Worm (Caenorhabditis elegans) whole organism, L4 larva: Measurements from ENCODE around the gene nhr-70.
A peak's percentile ranks its signal among the peaks of the same experiment; 100 is the strongest.

ENCODE experiments used
- D1046.2 ChIP-seq: fragments of 200-800 bp; sonication (Bioruptor generic); IDR thresholded peaks from 2 replicates; pipeline ENCODE4 v1.3.6; 2022; ENCODE audit warnings: missing genetic modification characterization, missing compliant biosample characterization
- F49E8.2 ChIP-seq: sonication (generic microtip); optimal IDR thresholded peaks from 2 replicates; lab custom pipeline; 2016; ENCODE audit warnings: missing compliant biosample characterization, mild to moderate bottlenecking, missing genetic modification characterization, borderline replicate concordance
- R02D3.7 ChIP-seq: fragments of 150-350 bp; sonication (generic microtip); optimal IDR thresholded peaks from 3 replicates; lab custom pipeline; 2014; ENCODE audit warnings: missing biosample characterization, missing genetic modification characterization
- ZK337.2 ChIP-seq: fragments of 200-800 bp; sonication (Bioruptor generic); IDR thresholded peaks from 2 replicates; pipeline ENCODE4 v1.3.6; 2022; ENCODE audit warnings: missing genetic modification reagents, missing genetic modification characterization, missing compliant biosample characterization
- aha-1 ChIP-seq: fragments of 150-350 bp; peaks from one replicate; lab custom pipeline; 2014; ENCODE audit warnings: missing biosample characterization, missing genetic modification characterization
- aly-2 ChIP-seq: sonication (generic microtip); optimal IDR thresholded peaks from 2 replicates; lab custom pipeline; 2018; ENCODE audit warnings: missing biosample characterization, missing genetic modification characterization
- ceh-28 ChIP-seq: fragments of 150-350 bp; optimal IDR thresholded peaks from 2 replicates; lab custom pipeline; 2014; ENCODE audit warnings: missing biosample characterization, missing genetic modification reagents, missing genetic modification characterization
- ceh-32 ChIP-seq: sonication (generic microtip); optimal IDR thresholded peaks from 2 replicates; lab custom pipeline; 2016; ENCODE audit warnings: mild to moderate bottlenecking, missing genetic modification characterization, missing compliant biosample characterization; ENCODE audit not compliant: poor library complexity
- ceh-82 ChIP-seq: sonication (generic microtip); optimal IDR thresholded peaks from 2 replicates; lab custom pipeline; 2017; ENCODE audit warnings: missing biosample characterization, missing genetic modification characterization
- dmd-6 ChIP-seq: fragments of 200-800 bp; sonication (Bioruptor generic); IDR thresholded peaks from 2 replicates; pipeline ENCODE4 v1.3.6; 2022; ENCODE audit warnings: missing genetic modification reagents, missing genetic modification characterization, missing compliant biosample characterization
- egl-43 ChIP-seq: fragments of 200-800 bp; sonication (Bioruptor generic); IDR thresholded peaks from 2 replicates; pipeline ENCODE4 v1.3.6; 2022; ENCODE audit warnings: missing genetic modification reagents, missing genetic modification characterization, missing compliant biosample characterization
- gei-8 ChIP-seq: fragments of 200-800 bp; sonication (Bioruptor generic); optimal IDR thresholded peaks from 2 replicates; lab custom pipeline; 2018; ENCODE audit warnings: mild to moderate bottlenecking, missing genetic modification characterization, missing compliant biosample characterization
- hlh-11 ChIP-seq: fragments of 200-800 bp; sonication (Bioruptor generic); optimal IDR thresholded peaks from 2 replicates; lab custom pipeline; 2018; ENCODE audit warnings: mild to moderate bottlenecking, missing genetic modification characterization, missing compliant biosample characterization
- hlh-30 ChIP-seq: sonication (generic microtip); optimal IDR thresholded peaks from 2 replicates; lab custom pipeline; 2017; ENCODE audit warnings: antibody characterized with exemption, mild to moderate bottlenecking, missing genetic modification characterization, missing compliant biosample characterization; ENCODE audit not compliant: insufficient read depth
- lin-1 ChIP-seq: fragments of 200-800 bp; sonication (Bioruptor generic); IDR thresholded peaks from 2 replicates; pipeline ENCODE4 v1.3.6; 2022; ENCODE audit warnings: missing genetic modification reagents, missing genetic modification characterization, missing compliant biosample characterization
- lin-13 ChIP-seq: fragments of 150-350 bp; optimal IDR thresholded peaks from 2 replicates; lab custom pipeline; 2014; ENCODE audit warnings: missing biosample characterization, missing genetic modification reagents, missing genetic modification characterization
- lin-15B ChIP-seq: fragments of 150-350 bp; sonication (generic microtip); optimal IDR thresholded peaks from 3 replicates; lab custom pipeline; 2014; ENCODE audit warnings: missing biosample characterization, missing genetic modification characterization
- lin-29 ChIP-seq: fragments of 200-800 bp; sonication (Bioruptor generic); IDR thresholded peaks from 2 replicates; pipeline ENCODE4 v1.3.6; 2022; ENCODE audit warnings: missing genetic modification reagents, missing genetic modification characterization, missing compliant biosample characterization
- lin-39 ChIP-seq: fragments of 150-350 bp; optimal IDR thresholded peaks from 2 replicates; lab custom pipeline; 2014; ENCODE audit warnings: missing biosample characterization, missing genetic modification reagents, missing genetic modification characterization
- lir-3 ChIP-seq: sonication (generic microtip); optimal IDR thresholded peaks from 2 replicates; lab custom pipeline; 2016; ENCODE audit warnings: mild to moderate bottlenecking, missing genetic modification characterization, missing compliant biosample characterization
- mdl-1 ChIP-seq, 2 experiments: fragments of 150-350 bp in 1 of 2; sonication (generic microtip) in 1 of 2; optimal IDR thresholded peaks; 2 replicates each; lab custom pipeline; 2014 to 2017; ENCODE audit warnings: missing biosample characterization in 2 of 2, missing genetic modification characterization in 2 of 2
- mdt-29 ChIP-seq: fragments of 200-800 bp; sonication (Bioruptor generic); IDR thresholded peaks from 2 replicates; pipeline ENCODE4 v1.3.6; 2022; ENCODE audit warnings: missing genetic modification reagents, missing genetic modification characterization, missing compliant biosample characterization
- mep-1 ChIP-seq: fragments of 150-350 bp; sonication (generic microtip); optimal IDR thresholded peaks from 3 replicates; lab custom pipeline; 2014; ENCODE audit warnings: missing biosample characterization, missing genetic modification characterization
- mes-2 ChIP-seq: sonication (generic microtip); optimal IDR thresholded peaks from 2 replicates; lab custom pipeline; 2016; ENCODE audit warnings: missing genotype, mild to moderate bottlenecking, missing genetic modification characterization, missing compliant biosample characterization; ENCODE audit not compliant: poor library complexity, severe bottlenecking
- mxl-3 ChIP-seq: fragments of 200-800 bp; sonication (Bioruptor generic); optimal IDR thresholded peaks from 2 replicates; lab custom pipeline; 2018; ENCODE audit warnings: mild to moderate bottlenecking, missing genetic modification characterization, missing compliant biosample characterization
- nhr-10 ChIP-seq: fragments of 150-350 bp; optimal IDR thresholded peaks from 2 replicates; lab custom pipeline; 2014; ENCODE audit warnings: missing biosample characterization, missing genetic modification characterization
- nhr-11 ChIP-seq: fragments of 150-350 bp; optimal IDR thresholded peaks from 2 replicates; lab custom pipeline; 2014; ENCODE audit warnings: missing biosample characterization, missing genetic modification characterization
- nhr-237 ChIP-seq: sonication (generic microtip); optimal IDR thresholded peaks from 2 replicates; lab custom pipeline; 2017; ENCODE audit warnings: missing biosample characterization, missing genetic modification characterization
- nhr-25 ChIP-seq: sonication (generic microtip); optimal IDR thresholded peaks from 2 replicates; lab custom pipeline; 2017; ENCODE audit warnings: missing genetic modification characterization, mild to moderate bottlenecking, missing compliant biosample characterization, antibody characterized with exemption, moderate library complexity, borderline replicate concordance; ENCODE audit not compliant: insufficient read depth
- nhr-28 ChIP-seq: fragments of 150-350 bp; optimal IDR thresholded peaks from 2 replicates; lab custom pipeline; 2014; ENCODE audit warnings: missing biosample characterization, missing genetic modification characterization
- nhr-42 ChIP-seq: fragments of 200-800 bp; sonication (Bioruptor generic); IDR thresholded peaks from 2 replicates; pipeline ENCODE4 v1.3.6; 2022; ENCODE audit warnings: missing genetic modification characterization, missing compliant biosample characterization
- snpc-1.2 ChIP-seq: fragments of 200-800 bp; sonication (Bioruptor generic); IDR thresholded peaks from 2 replicates; pipeline ENCODE4 v1.3.6; 2022; ENCODE audit warnings: missing genetic modification reagents, missing genetic modification characterization, missing compliant biosample characterization
- snpc-4 ChIP-seq: fragments of 150-350 bp; optimal IDR thresholded peaks from 2 replicates; lab custom pipeline; 2014; ENCODE audit warnings: missing biosample characterization, missing genetic modification characterization
- spr-3 ChIP-seq: fragments of 200-800 bp; sonication (Bioruptor generic); optimal IDR thresholded peaks from 2 replicates; lab custom pipeline; 2018; ENCODE audit warnings: mild to moderate bottlenecking, missing genetic modification characterization, missing compliant biosample characterization
- unc-130 ChIP-seq: sonication (generic microtip); optimal IDR thresholded peaks from 2 replicates; lab custom pipeline; 2016; ENCODE audit warnings: missing genetic modification reagents, missing genetic modification characterization, missing compliant biosample characterization
- unc-39 ChIP-seq: sonication (generic microtip); optimal IDR thresholded peaks from 2 replicates; lab custom pipeline; 2017; ENCODE audit warnings: missing biosample characterization, missing genetic modification characterization
- unc-62 ChIP-seq, 3 experiments: fragments of 150-350 bp in 1 of 3; sonication (generic microtip); optimal IDR thresholded peaks in 2 of 3; peaks in 1 of 3; 1 replicate in 1 of 3; 2 replicates in 2 of 3; lab custom pipeline; 2014 to 2017; ENCODE audit warnings: missing biosample characterization in 3 of 3, missing genetic modification characterization in 3 of 3, missing genetic modification reagents in 3 of 3, missing genotype in 1 of 3
- zip-2 ChIP-seq: fragments of 150-350 bp; optimal IDR thresholded peaks from 2 replicates; lab custom pipeline; 2014; ENCODE audit warnings: missing biosample characterization, missing genetic modification characterization
- ztf-7 ChIP-seq: fragments of 150-350 bp; optimal IDR thresholded peaks from 2 replicates; lab custom pipeline; 2014; ENCODE audit warnings: missing biosample characterization, missing genetic modification characterization

The nhr-70 gene

DNA sequence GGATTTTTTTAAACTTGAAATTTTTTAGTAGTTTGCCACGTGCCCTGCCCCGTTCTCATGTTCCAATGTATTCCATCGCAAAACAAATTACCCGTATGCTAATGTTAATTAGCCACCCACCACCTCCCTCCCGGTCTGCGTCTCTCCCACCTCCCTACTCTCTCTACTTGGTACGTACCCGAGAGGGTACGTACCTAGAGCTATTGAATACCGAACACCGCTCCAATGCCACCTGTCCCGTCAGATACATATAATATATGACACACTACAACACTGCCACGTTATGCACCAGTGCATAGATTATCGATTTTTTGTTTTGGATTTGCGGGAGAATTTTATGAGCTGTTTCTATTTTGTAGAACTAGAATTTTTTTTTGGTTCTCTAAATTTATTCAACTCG is 26.8 kb upstream of the nhr-70 start:
- no peak for TF ChIP-seq lin-15B (tag; lab: Kevin White, UChicago)
- peak; percentile 71 for TF ChIP-seq aha-1 (tag; lab: Kevin White, UChicago)
- TF ChIP-seq lin-1 (GFP tag; lab: Robert Waterston, UW) = no peak
- no peak for TF ChIP-seq nhr-237
- no peak for TF ChIP-seq ZK337.2 (GFP tag; lab: Robert Waterston, UW)

ce11 chrV:18592448-18592847 is 23.9 kb upstream of the nhr-70 start, which contains the start of gene grdn-1:
Gene grdn-1, plus strand, starts transcription at chrV:18592748.
- TF ChIP-seq nhr-10 (tag; lab: Kevin White, UChicago) = no peak
- TF ChIP-seq D1046.2 (GFP tag; lab: Robert Waterston, UW) = no peak

DNA sequence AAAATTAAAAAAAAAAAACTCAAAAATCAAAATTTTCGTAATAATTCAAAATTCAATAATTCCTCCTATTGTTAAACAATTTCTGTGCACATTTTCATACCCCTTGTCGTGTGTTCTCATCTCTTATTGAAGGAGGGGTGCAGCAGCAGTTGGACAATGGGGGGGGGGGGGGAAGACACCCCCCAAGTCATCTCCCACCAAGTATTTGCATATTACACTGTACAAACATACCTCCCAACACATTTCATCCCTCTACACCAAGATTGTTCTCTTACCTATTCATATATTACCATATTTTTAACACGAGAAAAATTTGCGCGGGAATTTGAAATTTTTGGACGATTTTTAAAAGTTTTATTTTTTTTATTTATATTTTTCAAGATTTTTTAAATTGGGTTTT is 20.1 kb upstream of the nhr-70 start:
- TF ChIP-seq nhr-42 (no peak), gei-8 (GFP tag; lab: Kevin White, UChicago) (no peak), lin-15B (tag; lab: Kevin White, UChicago) (no peak), lin-39 (tag; lab: Kevin White, UChicago) (no peak), unc-39 (tag; lab: Kevin White, UChicago) (no peak), ceh-82 (tag; lab: Kevin White, UChicago) (no peak), D1046.2 (GFP tag; lab: Robert Waterston, UW) (no peak), hlh-30 (no peak), mdt-29 (GFP tag; lab: Robert Waterston, UW) (no peak), F49E8.2 (tag; lab: Kevin White, UChicago) (no peak), zip-2 (tag; lab: Kevin White, UChicago) (no peak), unc-130 (GFP tag; lab: Kevin White, UChicago) (no peak)

ce11 chrV:18597779-18598178 is 18.6 kb upstream of the nhr-70 start:
- TF ChIP-seq nhr-10 (tag; lab: Kevin White, UChicago) = no peak
- no peak for TF ChIP-seq lir-3
- no peak for TF ChIP-seq lin-13 (GFP tag; lab: Kevin White, UChicago)
- TF ChIP-seq aly-2 (tag; lab: Kevin White, UChicago) = no peak
- TF ChIP-seq nhr-25 = no peak
- TF ChIP-seq nhr-11 = no peak
- TF ChIP-seq dmd-6 (GFP tag; lab: Robert Waterston, UW) = no peak
- no peak for TF ChIP-seq mep-1
- no peak for TF ChIP-seq spr-3 (GFP tag; lab: Kevin White, UChicago)
- no peak for TF ChIP-seq mes-2 (tag; lab: Kevin White, UChicago)
- no peak for TF ChIP-seq ceh-28 (tag; lab: Kevin White, UChicago)

DNA sequence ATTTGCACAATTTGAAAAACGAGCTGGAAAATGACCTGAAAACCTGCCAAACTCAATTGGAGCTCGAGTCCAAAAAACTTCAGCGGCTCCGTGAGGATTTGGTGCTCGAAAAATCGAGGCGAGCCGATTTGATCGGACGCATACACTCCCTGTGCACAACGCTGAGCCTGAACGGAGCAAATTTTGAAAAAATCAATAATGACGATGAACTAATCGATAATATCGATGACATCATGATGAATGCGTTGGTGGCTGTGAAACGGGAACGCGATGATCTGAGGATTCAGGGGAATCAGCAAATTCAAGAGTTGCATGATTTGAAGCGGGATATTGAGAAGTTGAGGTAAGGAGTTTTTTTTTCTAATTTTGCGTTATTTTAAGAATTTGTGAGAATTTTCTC is 10.9 kb upstream of the nhr-70 start:
- TF ChIP-seq ceh-28 (tag; lab: Kevin White, UChicago) = peak; percentile 73
- no peak for TF ChIP-seq mxl-3 (GFP tag; lab: Kevin White, UChicago)

DNA sequence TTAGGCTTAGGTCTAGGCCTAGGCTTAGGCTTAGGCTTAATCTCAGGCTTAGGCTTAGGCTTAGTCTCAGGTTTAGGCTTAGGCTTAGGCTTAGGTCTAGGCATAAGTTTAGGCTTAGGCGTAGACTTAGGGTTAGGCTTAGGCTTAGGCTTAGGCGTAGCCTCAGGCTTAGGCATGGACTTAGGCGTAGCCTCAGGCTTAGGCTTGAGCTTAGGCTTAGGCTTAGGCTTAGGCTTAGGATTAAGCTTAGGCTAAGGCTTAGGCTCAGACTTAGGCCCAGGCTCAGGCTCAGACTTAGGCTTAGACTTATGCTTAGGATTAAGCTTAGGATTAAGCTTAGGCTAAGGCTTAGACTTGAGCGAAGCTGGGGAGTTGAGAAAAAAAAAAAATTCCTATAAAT is 3.2 kb upstream of the nhr-70 start:
- TF ChIP-seq unc-62 (GFP tag; optimal IDR thresholded peaks at IDR 0.05 in 1 of 2; lab: Kevin White, UChicago) = peak in 1 of 2 experiments; percentile 27
- no peak for TF ChIP-seq unc-62 (tag; optimal IDR thresholded peaks at IDR 0.05; lab: Kevin White, UChicago)
- no peak for TF ChIP-seq D1046.2 (GFP tag; lab: Robert Waterston, UW)
- TF ChIP-seq, all 104 proteins: peak for 1

- TF ChIP-seq lin-29 (GFP tag; lab: Robert Waterston, UW) (no peak), mdl-1 (tag; optimal IDR thresholded peaks at IDR 0.05; lab: Kevin White, UChicago) (peak; percentile 59 to 82), unc-62 (GFP tag; optimal IDR thresholded peaks at IDR 0.05 in 1 of 2; lab: Kevin White, UChicago) (peak in 1 of 2 experiments; percentile 99), unc-62 (tag; optimal IDR thresholded peaks at IDR 0.05; lab: Kevin White, UChicago) (no peak), ZK337.2 (GFP tag; lab: Robert Waterston, UW) (no peak), egl-43 (GFP tag; lab: Robert Waterston, UW) (no peak), F49E8.2 (tag; lab: Kevin White, UChicago) (no peak), mdt-29 (GFP tag; lab: Robert Waterston, UW) (no peak), snpc-4 (tag; lab: Kevin White, UChicago) (no peak), ceh-32 (tag; lab: Kevin White, UChicago) (no peak), lin-13 (GFP tag; lab: Kevin White, UChicago) (peak; percentile 23), snpc-1.2 (GFP tag; lab: Robert Waterston, UW) (no peak), nhr-28 (peak; percentile 84), ztf-7 (no peak), nhr-11 (peak; percentile 50), hlh-11 (peak; percentile 93), R02D3.7 (tag; lab: Kevin White, UChicago) (no peak)
Observed at ce11 chrV:18614498-18614897, 1.9 kb upstream of the nhr-70 start.
